Worm (Caenorhabditis elegans): Measurements from ENCODE around the gene R02F2.5.

R02F2.5 gene

ce11 chrIII:5487087-5487603 is 8.0 kb downstream of the R02F2.5 start, which contains the start of gene osg-1:
Gene osg-1, plus strand, starts transcription at chrIII:5487553.
- TF ChIP-seq ztf-23 (GFP tag; IDR thresholded peaks at IDR 0.05) (no peak), med-1 (GFP tag; optimal IDR thresholded peaks at IDR 0.05; ENCODE audit: insufficient read depth) (no peak), ref-1 (GFP tag; conservative IDR thresholded peaks at IDR 0.05) (no peak)

- no peak for TF ChIP-seq ztf-29 (GFP tag; IDR thresholded peaks at IDR 0.05)
- TF ChIP-seq ztf-23 (GFP tag; IDR thresholded peaks at IDR 0.05), result no peak
- no peak for TF ChIP-seq tab-1 (GFP tag; IDR thresholded peaks at IDR 0.05)
- TF ChIP-seq ref-1 (GFP tag; conservative IDR thresholded peaks at IDR 0.05), result no peak
- no peak for TF ChIP-seq klf-2 (GFP tag; conservative IDR thresholded peaks at IDR 0.05)
- no peak for TF ChIP-seq flt-1 (GFP tag; IDR thresholded peaks at IDR 0.05)
- TF ChIP-seq cog-1 (tag; optimal IDR thresholded peaks at IDR 0.05), result no peak
- TF ChIP-seq T22C8.4 (GFP tag; IDR thresholded peaks at IDR 0.05), result no peak
- TF ChIP-seq med-1 (GFP tag; optimal IDR thresholded peaks at IDR 0.05; ENCODE audit: insufficient read depth), result no peak
Observed at ce11 chrIII:5495168-5495567, 16.1 kb downstream of the R02F2.5 start, which contains the start of gene R02F2.8. Gene R02F2.8, minus strand, starts transcription at chrIII:5495268.

DNA sequence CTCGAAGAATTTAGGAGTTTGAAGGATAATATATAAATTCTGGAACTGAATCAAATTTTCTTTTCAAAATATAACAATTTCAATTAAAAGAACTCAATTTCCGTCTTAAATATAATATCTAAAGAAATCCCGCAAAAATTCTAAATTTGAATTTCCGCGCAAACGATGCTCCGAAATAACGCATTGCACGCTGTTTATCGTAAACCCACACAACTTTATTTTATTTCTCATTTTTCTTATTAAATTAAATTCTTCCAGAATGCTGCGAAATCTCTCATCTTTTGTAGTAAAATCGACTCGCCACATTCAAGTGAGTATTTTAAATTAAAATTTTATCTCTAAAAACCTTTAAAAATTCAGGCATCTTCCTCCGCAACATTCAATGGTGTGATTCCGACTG is 19.9 kb downstream of the R02F2.5 start, which contains the start of gene R02F2.9:
R02F2.9 (plus strand) TSS at position 218 of the 400 bp plus-strand sequence.
- no peak for TF ChIP-seq T22C8.4 (GFP tag; IDR thresholded peaks at IDR 0.05)
- TF ChIP-seq klf-2 (GFP tag; conservative IDR thresholded peaks at IDR 0.05), result no peak
- no peak for TF ChIP-seq med-1 (GFP tag; optimal IDR thresholded peaks at IDR 0.05; ENCODE audit: insufficient read depth)
- TF ChIP-seq ztf-23 (GFP tag; IDR thresholded peaks at IDR 0.05), result no peak
- TF ChIP-seq flt-1 (GFP tag; IDR thresholded peaks at IDR 0.05), result 0 out of 2 replicates have a peak, but pooled peaks have one; percentile 36
- no peak for TF ChIP-seq ztf-29 (GFP tag; IDR thresholded peaks at IDR 0.05)

DNA sequence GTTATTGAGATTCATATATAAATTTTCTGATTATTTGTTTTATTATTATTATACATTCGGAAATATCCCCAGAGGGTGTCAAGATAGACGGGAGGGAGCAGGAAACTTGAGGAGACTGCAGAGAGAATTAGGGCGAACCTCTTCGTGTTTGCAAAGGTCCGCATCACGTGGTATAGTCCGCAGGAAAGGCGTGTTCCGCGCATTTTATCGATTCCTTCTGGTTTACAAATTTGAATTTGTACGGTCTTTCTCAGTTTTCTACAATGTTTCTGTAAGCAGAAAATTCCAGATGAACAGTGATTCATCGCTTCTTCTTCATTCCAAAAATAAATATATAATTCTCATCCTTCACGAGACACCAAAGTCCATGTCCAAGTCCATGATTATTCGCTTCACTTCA is 20.8 kb downstream of the R02F2.5 start:
- no peak; the same call in 1 of the 2 replicates for TF ChIP-seq T22C8.4 (GFP tag; IDR thresholded peaks at IDR 0.05)
- TF ChIP-seq cog-1 (tag; optimal IDR thresholded peaks at IDR 0.05), result no peak
- no peak for TF ChIP-seq ref-1 (GFP tag; conservative IDR thresholded peaks at IDR 0.05)
- no peak for TF ChIP-seq klf-2 (GFP tag; conservative IDR thresholded peaks at IDR 0.05)
- TF ChIP-seq tab-1 (GFP tag; IDR thresholded peaks at IDR 0.05), result no peak
- TF ChIP-seq ztf-29 (GFP tag; IDR thresholded peaks at IDR 0.05), result no peak
- no peak for TF ChIP-seq flt-1 (GFP tag; IDR thresholded peaks at IDR 0.05)
- TF ChIP-seq ztf-23 (GFP tag; IDR thresholded peaks at IDR 0.05), result no peak
- TF ChIP-seq med-1 (GFP tag; optimal IDR thresholded peaks at IDR 0.05; ENCODE audit: insufficient read depth), result no peak

DNA sequence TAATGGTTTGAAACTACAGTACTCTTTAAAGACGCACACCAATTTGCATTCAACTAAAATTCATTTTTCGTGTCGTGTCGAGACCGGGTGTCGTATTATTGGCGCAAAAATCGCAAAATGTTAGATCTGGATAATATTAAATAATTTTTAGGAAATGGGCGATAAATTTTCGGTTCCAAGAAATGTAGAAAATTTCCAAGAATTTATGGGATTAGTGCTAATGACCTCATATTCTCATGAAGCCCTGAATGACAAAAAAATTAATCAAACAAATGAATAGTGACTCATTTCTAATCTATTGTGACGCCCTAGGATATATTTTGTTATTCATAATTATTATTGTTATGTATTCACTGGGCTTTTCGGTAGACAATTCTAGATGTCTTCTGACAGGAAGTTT is 21.6 kb downstream of the R02F2.5 start:
- TF ChIP-seq tab-1 (GFP tag; IDR thresholded peaks at IDR 0.05) (no peak), ztf-29 (GFP tag; IDR thresholded peaks at IDR 0.05) (no peak), cog-1 (tag; optimal IDR thresholded peaks at IDR 0.05) (no peak), ztf-23 (GFP tag; IDR thresholded peaks at IDR 0.05) (no peak), klf-2 (GFP tag; conservative IDR thresholded peaks at IDR 0.05) (no peak), T22C8.4 (GFP tag; IDR thresholded peaks at IDR 0.05) (no peak), med-1 (GFP tag; optimal IDR thresholded peaks at IDR 0.05; ENCODE audit: insufficient read depth) (no peak)

- no peak for TF ChIP-seq ztf-23 (GFP tag; IDR thresholded peaks at IDR 0.05)
Observed at ce11 chrIII:5501358-5502287, 22.5 kb downstream of the R02F2.5 start, which contains the start of gene R02F2.1. Gene R02F2.1, plus strand, starts transcription at chrIII:5501885.

- TF ChIP-seq klf-2 (GFP tag; conservative IDR thresholded peaks at IDR 0.05) (no peak), cog-1 (tag; optimal IDR thresholded peaks at IDR 0.05) (peak; percentile 56), ref-1 (GFP tag; conservative IDR thresholded peaks at IDR 0.05) (peak; percentile 43; the same call in 1 of the 2 replicates), ztf-29 (GFP tag; IDR thresholded peaks at IDR 0.05) (no peak), ztf-23 (GFP tag; IDR thresholded peaks at IDR 0.05) (no peak), T22C8.4 (GFP tag; IDR thresholded peaks at IDR 0.05) (no peak), med-1 (GFP tag; optimal IDR thresholded peaks at IDR 0.05; ENCODE audit: insufficient read depth) (no peak), flt-1 (GFP tag; IDR thresholded peaks at IDR 0.05) (no peak), tab-1 (GFP tag; IDR thresholded peaks at IDR 0.05) (no peak)
Observed at ce11 chrIII:5502915-5503575, 23.9 kb downstream of the R02F2.5 start.

- TF ChIP-seq ztf-29 (GFP tag; IDR thresholded peaks at IDR 0.05) (no peak), flt-1 (GFP tag; IDR thresholded peaks at IDR 0.05) (no peak), cog-1 (tag; optimal IDR thresholded peaks at IDR 0.05) (no peak), T22C8.4 (GFP tag; IDR thresholded peaks at IDR 0.05) (no peak), tab-1 (GFP tag; IDR thresholded peaks at IDR 0.05) (no peak), med-1 (GFP tag; optimal IDR thresholded peaks at IDR 0.05; ENCODE audit: insufficient read depth) (no peak), ref-1 (GFP tag; conservative IDR thresholded peaks at IDR 0.05) (no peak), ztf-23 (GFP tag; IDR thresholded peaks at IDR 0.05) (no peak), klf-2 (GFP tag; conservative IDR thresholded peaks at IDR 0.05) (no peak)
Observed at ce11 chrIII:5503669-5504068, 24.6 kb downstream of the R02F2.5 start.

ce11 chrIII:5504164-5504563 is 25.0 kb downstream of the R02F2.5 start:
- TF ChIP-seq ztf-29 (GFP tag; IDR thresholded peaks at IDR 0.05) (no peak), klf-2 (GFP tag; conservative IDR thresholded peaks at IDR 0.05) (no peak), flt-1 (GFP tag; IDR thresholded peaks at IDR 0.05) (0 out of 2 replicates have a peak, but pooled peaks have one; percentile 16)
